Fruit fly (Drosophila melanogaster) Kc167 (cell line): ENCODE measurements around the gene mRpL55.

Experiments
- Myc ChIP-seq: fragments of >200 bp; optimal IDR thresholded peaks from 2 replicates; lab custom pipeline; 2017; ENCODE audit warnings: missing external identifiers
- Sin3A ChIP-seq: fragments of >200 bp; optimal IDR thresholded peaks from 2 replicates; lab custom pipeline; 2018; ENCODE audit warnings: missing external identifiers
- h ChIP-seq: fragments of >200 bp; optimal IDR thresholded peaks from 3 replicates; lab custom pipeline; 2018; ENCODE audit warnings: missing external identifiers
- insv ChIP-seq: fragments of >200 bp; optimal IDR thresholded peaks from 3 replicates; lab custom pipeline; 2018; ENCODE audit warnings: missing external identifiers
- psq ChIP-seq: fragments of >200 bp; optimal IDR thresholded peaks from 2 replicates; lab custom pipeline; 2017; ENCODE audit warnings: missing external identifiers
- ttk ChIP-seq: sonication (Bioruptor generic); optimal IDR thresholded peaks from 2 replicates; lab custom pipeline; 2017; ENCODE audit warnings: missing external identifiers

mRpL55 gene

dm6 chr3R:19103189-19103588 is 8.5 kb upstream of the mRpL55 start:
- TF ChIP-seq h (lab: Kevin White, UChicago) (no peak), ttk (no peak), insv (lab: Kevin White, UChicago) (no peak), Sin3A (lab: Kevin White, UChicago) (no peak), Myc (lab: Kevin White, UChicago) (no peak), psq (lab: Kevin White, UChicago) (no peak)

- TF ChIP-seq psq (lab: Kevin White, UChicago) (no peak), Sin3A (lab: Kevin White, UChicago) (no peak), h (lab: Kevin White, UChicago) (no peak), ttk (no peak), Myc (lab: Kevin White, UChicago) (no peak), insv (lab: Kevin White, UChicago) (no peak)
Measured at dm6 chr3R:19101267-19101840, 6.6 kb upstream of the mRpL55 start.

dm6 chr3R:19100098-19100497 is 5.4 kb upstream of the mRpL55 start:
- TF ChIP-seq Myc (lab: Kevin White, UChicago) (no peak), h (lab: Kevin White, UChicago) (no peak), insv (lab: Kevin White, UChicago) (no peak), Sin3A (lab: Kevin White, UChicago) (no peak), psq (lab: Kevin White, UChicago) (no peak), ttk (no peak)

dm6 chr3R:19098272-19098671 is 3.6 kb upstream of the mRpL55 start:
- no peak for TF ChIP-seq psq (lab: Kevin White, UChicago)

dm6 chr3R:19096299-19097048 is 1.8 kb upstream of the mRpL55 start, which contains the start of gene CG6040:
CG6040 (plus strand) TSS chr3R:19096961.
- TF ChIP-seq h (lab: Kevin White, UChicago), result no peak
- TF ChIP-seq psq (lab: Kevin White, UChicago), result no peak
- no peak for TF ChIP-seq insv (lab: Kevin White, UChicago)
- TF ChIP-seq ttk, result no peak
- TF ChIP-seq Myc (lab: Kevin White, UChicago), result no peak
- no peak for TF ChIP-seq Sin3A (lab: Kevin White, UChicago)

dm6 chr3R:19094039-19094438 is 666 bp downstream of the mRpL55 start, which contains the start of gene cdi:
cdi (minus strand) TSS chr3R:19094270.
- no peak for TF ChIP-seq h (lab: Kevin White, UChicago)
- TF ChIP-seq psq (lab: Kevin White, UChicago), result no peak
- no peak for TF ChIP-seq insv (lab: Kevin White, UChicago)
- TF ChIP-seq Myc (lab: Kevin White, UChicago), result no peak
- no peak for TF ChIP-seq Sin3A (lab: Kevin White, UChicago)
- no peak for TF ChIP-seq ttk

dm6 chr3R:19093127-19093812 is 1.4 kb downstream of the mRpL55 start:
- TF ChIP-seq psq (lab: Kevin White, UChicago) (no peak), h (lab: Kevin White, UChicago) (no peak), Myc (lab: Kevin White, UChicago) (no peak), ttk (no peak), insv (lab: Kevin White, UChicago) (no peak), Sin3A (lab: Kevin White, UChicago) (no peak)

- TF ChIP-seq Myc (lab: Kevin White, UChicago), result no peak
- no peak for TF ChIP-seq psq (lab: Kevin White, UChicago)
- no peak for TF ChIP-seq h (lab: Kevin White, UChicago)
- no peak for TF ChIP-seq ttk
- no peak for TF ChIP-seq insv (lab: Kevin White, UChicago)
- no peak for TF ChIP-seq Sin3A (lab: Kevin White, UChicago)
Measured at dm6 chr3R:19092367-19093126, 2.2 kb downstream of the mRpL55 start.

dm6 chr3R:19091749-19092264 is 2.9 kb downstream of the mRpL55 start:
- TF ChIP-seq ttk (no peak), h (lab: Kevin White, UChicago) (no peak), Myc (lab: Kevin White, UChicago) (no peak), psq (lab: Kevin White, UChicago) (no peak), insv (lab: Kevin White, UChicago) (no peak), Sin3A (lab: Kevin White, UChicago) (no peak)

dm6 chr3R:19090983-19091748 is 3.5 kb downstream of the mRpL55 start:
- TF ChIP-seq psq (lab: Kevin White, UChicago) (no peak), Sin3A (lab: Kevin White, UChicago) (no peak), ttk (no peak)
